Fruit fly (Drosophila melanogaster) whole organism, embryonic: ENCODE results near the gene CG6168.

Source experiments
- CG1024 ChIP-seq: fragments of 200-800 bp; sonication (Bioruptor generic); IDR thresholded peaks from 2 replicates; pipeline ENCODE4 v1.3.6; 2022; ENCODE audit warnings: missing biosample characterization, missing genetic modification characterization
- CG10274 ChIP-seq: fragments of 200-800 bp; sonication (Bioruptor generic); optimal IDR thresholded peaks from 3 replicates; lab custom pipeline; 2017; ENCODE audit warnings: missing biosample characterization, mild to moderate bottlenecking, missing genetic modification characterization
- CG12769 ChIP-seq: fragments of 200-800 bp; sonication (Bioruptor generic); optimal IDR thresholded peaks from 2 replicates; lab custom pipeline; 2019; ENCODE audit warnings: missing biosample characterization, mild to moderate bottlenecking, missing genetic modification characterization, moderate library complexity
- CG13894 ChIP-seq: fragments of 200-800 bp; sonication (Bioruptor generic); optimal IDR thresholded peaks from 3 replicates; lab custom pipeline; 2018; ENCODE audit warnings: missing biosample characterization, mild to moderate bottlenecking, missing genetic modification characterization, moderate library complexity
- CG14965 ChIP-seq: fragments of 200-800 bp; sonication (Bioruptor generic); optimal IDR thresholded peaks from 2 replicates; lab custom pipeline; 2016; ENCODE audit warnings: missing biosample characterization, missing genetic modification characterization, borderline replicate concordance
- CG17328 ChIP-seq: fragments of 200-800 bp; sonication (Bioruptor generic); IDR thresholded peaks from 2 replicates; pipeline ENCODE4 v1.3.6; 2022; ENCODE audit warnings: missing biosample characterization, missing genetic modification characterization
- CG17568 ChIP-seq: fragments of 200-800 bp; sonication (Bioruptor generic); optimal IDR thresholded peaks from 2 replicates; lab custom pipeline; 2018; ENCODE audit warnings: missing biosample characterization, mild to moderate bottlenecking, missing genetic modification characterization, moderate library complexity
- CG17802 ChIP-seq: fragments of 200-800 bp; sonication (Bioruptor generic); optimal IDR thresholded peaks from 2 replicates; lab custom pipeline; 2018; ENCODE audit warnings: missing biosample characterization, mild to moderate bottlenecking, missing genetic modification characterization, moderate library complexity
- CG18011 ChIP-seq: fragments of 200-800 bp; sonication (Bioruptor generic); optimal IDR thresholded peaks from 2 replicates; lab custom pipeline; 2017; ENCODE audit warnings: missing biosample characterization, missing genetic modification characterization, mild to moderate bottlenecking, moderate library complexity, missing genotype
- CG2120 ChIP-seq: fragments of 200-800 bp; sonication (Bioruptor generic); optimal IDR thresholded peaks from 3 replicates; lab custom pipeline; 2016; ENCODE audit warnings: missing biosample characterization, missing genetic modification characterization
- CG3847 ChIP-seq: fragments of 200-800 bp; sonication (Bioruptor generic); IDR thresholded peaks from 2 replicates; pipeline ENCODE4 v1.3.6; 2022; ENCODE audit warnings: missing biosample characterization, missing genetic modification characterization
- CG3995 ChIP-seq: fragments of 200-800 bp; sonication (Bioruptor generic); optimal IDR thresholded peaks from 3 replicates; lab custom pipeline; 2016; ENCODE audit warnings: missing biosample characterization, missing genetic modification characterization
- CG4360 ChIP-seq: fragments of 200-800 bp; sonication (Bioruptor generic); IDR thresholded peaks from 2 replicates; pipeline ENCODE4 v1.3.6; 2022; ENCODE audit warnings: missing biosample characterization, missing genetic modification characterization
- CG6765 ChIP-seq: fragments of 200-800 bp; sonication (Bioruptor generic); optimal IDR thresholded peaks from 3 replicates; lab custom pipeline; 2017; ENCODE audit warnings: missing biosample characterization, mild to moderate bottlenecking, missing genetic modification characterization
- CG7271 ChIP-seq: fragments of 200-800 bp; sonication (Bioruptor generic); optimal IDR thresholded peaks from 2 replicates; lab custom pipeline; 2018; ENCODE audit warnings: missing biosample characterization, mild to moderate bottlenecking, missing genetic modification characterization, moderate library complexity
- CG8924 ChIP-seq: fragments of 200-800 bp; optimal IDR thresholded peaks from 3 replicates; lab custom pipeline; 2019; ENCODE audit warnings: missing biosample characterization, mild to moderate bottlenecking, missing genetic modification characterization, moderate library complexity
- CG9797 ChIP-seq: fragments of 200-800 bp; sonication (Bioruptor generic); optimal IDR thresholded peaks from 3 replicates; lab custom pipeline; 2018; ENCODE audit warnings: missing biosample characterization, mild to moderate bottlenecking, missing genetic modification characterization
- D19B ChIP-seq: fragments of 200-800 bp; sonication (Bioruptor generic); optimal IDR thresholded peaks from 2 replicates; lab custom pipeline; 2017; ENCODE audit warnings: missing biosample characterization, mild to moderate bottlenecking, missing genetic modification characterization
- Doc3 ChIP-seq: fragments of 200-800 bp; sonication (Bioruptor generic); IDR thresholded peaks from 3 replicates; pipeline ENCODE4 v1.3.6; 2022; ENCODE audit warnings: missing biosample characterization, missing genetic modification characterization; ENCODE audit not compliant: partially characterized antibody
- E2f2 ChIP-seq: fragments of 200-800 bp; sonication (Bioruptor generic); IDR thresholded peaks from 2 replicates; pipeline ENCODE4 v1.3.6; 2022; ENCODE audit warnings: missing biosample characterization, missing genetic modification characterization
- HmgZ ChIP-seq: fragments of 200-800 bp; sonication (Bioruptor generic); optimal IDR thresholded peaks from 2 replicates; lab custom pipeline; 2018; ENCODE audit warnings: missing biosample characterization, mild to moderate bottlenecking, missing genetic modification characterization
- Hsf ChIP-seq: fragments of 200-800 bp; sonication (Bioruptor generic); optimal IDR thresholded peaks from 3 replicates; lab custom pipeline; 2016; ENCODE audit warnings: missing biosample characterization, missing genetic modification characterization
- Myb ChIP-seq: fragments of 200-800 bp; sonication (Bioruptor generic); optimal IDR thresholded peaks from 2 replicates; lab custom pipeline; 2016; ENCODE audit warnings: missing biosample characterization, missing genetic modification characterization
- NC2β ChIP-seq: fragments of 200-800 bp; sonication (Bioruptor generic); optimal IDR thresholded peaks from 2 replicates; lab custom pipeline; 2016; ENCODE audit warnings: missing biosample characterization, missing genetic modification characterization
- Opbp ChIP-seq: fragments of 200-800 bp; sonication (Bioruptor generic); IDR thresholded peaks from 3 replicates; pipeline ENCODE4 v1.3.6; 2022; ENCODE audit warnings: missing biosample characterization, missing genetic modification characterization; ENCODE audit not compliant: partially characterized antibody
- Ravus ChIP-seq: fragments of 200-800 bp; sonication (Bioruptor generic); IDR thresholded peaks from 2 replicates; pipeline ENCODE4 v1.3.6; 2022; ENCODE audit warnings: missing biosample characterization, missing genetic modification characterization
- Usf ChIP-seq: fragments of 200-800 bp; sonication (Bioruptor generic); optimal IDR thresholded peaks from 2 replicates; lab custom pipeline; 2017; ENCODE audit warnings: missing genotype, missing biosample characterization, missing genetic modification characterization
- ara ChIP-seq: fragments of 200-800 bp; sonication (Bioruptor generic); IDR thresholded peaks from 2 replicates; pipeline ENCODE4 v1.3.6; 2022; ENCODE audit warnings: missing biosample characterization, missing genetic modification characterization
- chinmo ChIP-seq: fragments of 200-800 bp; sonication (Bioruptor generic); IDR thresholded peaks from 4 replicates; pipeline ENCODE4 v1.3.6; 2022; ENCODE audit warnings: missing biosample characterization, missing genetic modification characterization; ENCODE audit not compliant: partially characterized antibody
- ci ChIP-seq: fragments of 200-800 bp; sonication (Bioruptor generic); IDR thresholded peaks from 3 replicates; pipeline ENCODE4 v1.3.6; 2022; ENCODE audit warnings: missing biosample characterization, missing genetic modification characterization
- cwo ChIP-seq: fragments of 200-800 bp; sonication (Bioruptor generic); optimal IDR thresholded peaks from 3 replicates; lab custom pipeline; 2017; ENCODE audit warnings: missing biosample characterization, missing genetic modification characterization, mild to moderate bottlenecking, moderate library complexity, missing genetic modification reagents
- gfzf ChIP-seq: fragments of 200-800 bp; sonication (Bioruptor generic); optimal IDR thresholded peaks from 2 replicates; lab custom pipeline; 2016; ENCODE audit warnings: missing biosample characterization, mild to moderate bottlenecking, missing genetic modification characterization, moderate library complexity
- gsb ChIP-seq: fragments of 200-800 bp; sonication (Bioruptor generic); IDR thresholded peaks from 2 replicates; pipeline ENCODE4 v1.3.6; 2022; ENCODE audit warnings: missing biosample characterization, missing genetic modification characterization
- h ChIP-seq: fragments of >200 bp; optimal IDR thresholded peaks from 2 replicates; lab custom pipeline; 2017
- ind ChIP-seq: fragments of 200-800 bp; sonication (Bioruptor generic); optimal IDR thresholded peaks from 3 replicates; lab custom pipeline; 2016; ENCODE audit warnings: missing biosample characterization, missing genetic modification characterization
- inv ChIP-seq: fragments of 200-800 bp; sonication (Bioruptor generic); IDR thresholded peaks from 2 replicates; pipeline ENCODE4 v1.3.6; 2022; ENCODE audit warnings: missing biosample characterization, missing genetic modification characterization; ENCODE audit not compliant: partially characterized antibody
- lmd ChIP-seq: fragments of 200-800 bp; sonication (Bioruptor generic); IDR thresholded peaks from 2 replicates; pipeline ENCODE4 v1.3.6; 2022; ENCODE audit warnings: missing biosample characterization, missing genetic modification characterization
- p53 ChIP-seq: fragments of 200-800 bp; sonication (Bioruptor generic); optimal IDR thresholded peaks from 2 replicates; lab custom pipeline; 2016; ENCODE audit warnings: missing biosample characterization, missing genetic modification characterization
- pho ChIP-seq: fragments of 200-800 bp; sonication (Bioruptor generic); optimal IDR thresholded peaks from 2 replicates; lab custom pipeline; 2016; ENCODE audit warnings: missing biosample characterization, missing genetic modification characterization
- pnt ChIP-seq: fragments of 200-800 bp; sonication (Bioruptor generic); optimal IDR thresholded peaks from 3 replicates; lab custom pipeline; 2016; ENCODE audit warnings: missing biosample characterization, missing genetic modification characterization
- pzg ChIP-seq: fragments of 200-800 bp; sonication (Bioruptor generic); optimal IDR thresholded peaks from 3 replicates; lab custom pipeline; 2018; ENCODE audit warnings: missing biosample characterization, mild to moderate bottlenecking, missing genetic modification characterization, moderate library complexity
- sens-2 ChIP-seq: fragments of 200-800 bp; sonication (Bioruptor generic); IDR thresholded peaks from 2 replicates; pipeline ENCODE4 v1.3.6; 2022; ENCODE audit warnings: missing biosample characterization, missing genetic modification characterization
- slou ChIP-seq: fragments of 200-800 bp; sonication (Bioruptor generic); optimal IDR thresholded peaks from 3 replicates; lab custom pipeline; 2016; ENCODE audit warnings: missing biosample characterization, missing genetic modification characterization
- slp2 ChIP-seq: fragments of 200-800 bp; sonication (Bioruptor generic); optimal IDR thresholded peaks from 2 replicates; lab custom pipeline; 2016; ENCODE audit warnings: missing biosample characterization, missing genetic modification characterization
- stc ChIP-seq: fragments of 200-800 bp; sonication (Bioruptor generic); IDR thresholded peaks from 2 replicates; pipeline ENCODE4 v1.3.6; 2022; ENCODE audit warnings: missing biosample characterization, missing genetic modification characterization
- stwl ChIP-seq: fragments of 200-800 bp; sonication (Bioruptor generic); optimal IDR thresholded peaks from 3 replicates; lab custom pipeline; 2018; ENCODE audit warnings: missing biosample characterization, mild to moderate bottlenecking, missing genetic modification characterization, moderate library complexity
- tap ChIP-seq: fragments of 200-800 bp; optimal IDR thresholded peaks from 3 replicates; lab custom pipeline; 2019; ENCODE audit warnings: missing biosample characterization, mild to moderate bottlenecking, missing genetic modification characterization, moderate library complexity
- tx ChIP-seq: fragments of 200-800 bp; sonication (Bioruptor generic); optimal IDR thresholded peaks from 2 replicates; lab custom pipeline; 2016; ENCODE audit warnings: missing biosample characterization, missing genetic modification characterization
- wdn ChIP-seq: fragments of 200-800 bp; sonication (Bioruptor generic); IDR thresholded peaks from 2 replicates; pipeline ENCODE4 v1.3.6; 2022; ENCODE audit warnings: missing biosample characterization, missing genetic modification characterization
- zen ChIP-seq: fragments of 200-800 bp; sonication (Bioruptor generic); optimal IDR thresholded peaks from 3 replicates; lab custom pipeline; 2018; ENCODE audit warnings: missing biosample characterization, mild to moderate bottlenecking, missing genetic modification characterization, moderate library complexity

Gene CG6168

dm6 chr3L:11354298-11354757, 32.8 kb upstream of the CG6168 start (continued):
- TF ChIP-seq Myb (GFP tag; lab: Kevin White, UChicago) (peak; percentile 21), Hsf (GFP tag; lab: Kevin White, UChicago) (peak; percentile 9), CG13894 (tag; lab: Kevin White, UChicago) (peak; percentile 45), CG2120 (peak; percentile 43), pzg (GFP tag; lab: Kevin White, UChicago) (no peak), inv (GFP tag; lab: Robert Waterston, UW) (no peak), CG7271 (peak; percentile 75), CG1024 (GFP tag; lab: Robert Waterston, UW) (no peak; the same call in 1 of the 2 replicates), ci (peak; percentile 82), D19B (peak; percentile 29), slou (GFP tag; lab: Kevin White, UChicago) (peak; percentile 66), stc (peak; percentile 58; the same call in 1 of the 2 replicates), ara (GFP tag; lab: Robert Waterston, UW) (0 out of 2 replicates have a peak, but pooled peaks have one; percentile 48), CG4360 (GFP tag; lab: Robert Waterston, UW) (0 out of 2 replicates have a peak, but pooled peaks have one; percentile 20), CG8924 (tag; lab: Kevin White, UChicago) (peak; percentile 82), slp2 (GFP tag; lab: Kevin White, UChicago) (peak; percentile 32), pnt (GFP tag; lab: Kevin White, UChicago) (peak; percentile 24), gfzf (GFP tag; lab: Kevin White, UChicago) (no peak), Doc3 (GFP tag; lab: Robert Waterston, UW) (no peak), cwo (GFP tag; lab: Kevin White, UChicago) (peak; percentile 62), pho (peak; percentile 23), gsb (GFP tag; lab: Robert Waterston, UW) (peak; percentile 39; the same call in 1 of the 2 replicates), CG6765 (GFP tag; lab: Kevin White, UChicago) (peak; percentile 82), lmd (no peak), h (lab: Kevin White, UChicago) (no peak), Ravus (no peak), E2f2 (GFP tag; lab: Robert Waterston, UW) (no peak), Usf (GFP tag; lab: Kevin White, UChicago) (peak; percentile 30), CG17328 (GFP tag; lab: Robert Waterston, UW) (no peak; the same call in none of the 2 replicates), CG9797 (GFP tag; lab: Kevin White, UChicago) (peak; percentile 20), tx (GFP tag; lab: Kevin White, UChicago) (no peak), p53 (GFP tag; lab: Kevin White, UChicago) (peak; percentile 1), HmgZ (tag; lab: Kevin White, UChicago) (peak; percentile 86), chinmo (peak; percentile 73; the same call in 1 of the 4 replicates), CG14965 (GFP tag; lab: Kevin White, UChicago) (peak; percentile 29), Opbp (GFP tag; lab: Robert Waterston, UW) (no peak), CG3847 (peak; percentile 23; the same call in 1 of the 2 replicates), tap (peak; percentile 76), stwl (peak; percentile 31), CG18011 (GFP tag; lab: Kevin White, UChicago) (peak; percentile 56), CG12769 (peak; percentile 75), CG3995 (GFP tag; lab: Kevin White, UChicago) (no peak), CG10274 (GFP tag; lab: Kevin White, UChicago) (peak; percentile 53), CG17568 (GFP tag; lab: Kevin White, UChicago) (peak; percentile 87), NC2β (GFP tag; lab: Kevin White, UChicago) (peak; percentile 73), zen (tag; lab: Kevin White, UChicago) (peak; percentile 57), ind (GFP tag; lab: Kevin White, UChicago) (no peak), wdn (peak; percentile 35; the same call in 1 of the 2 replicates), CG17802 (tag; lab: Kevin White, UChicago) (no peak), sens-2 (GFP tag; lab: Robert Waterston, UW) (peak; percentile 9; the same call in 1 of the 2 replicates)
